Fruit fly (Drosophila melanogaster): ENCODE measurements around the gene HLH4C.

DNA sequence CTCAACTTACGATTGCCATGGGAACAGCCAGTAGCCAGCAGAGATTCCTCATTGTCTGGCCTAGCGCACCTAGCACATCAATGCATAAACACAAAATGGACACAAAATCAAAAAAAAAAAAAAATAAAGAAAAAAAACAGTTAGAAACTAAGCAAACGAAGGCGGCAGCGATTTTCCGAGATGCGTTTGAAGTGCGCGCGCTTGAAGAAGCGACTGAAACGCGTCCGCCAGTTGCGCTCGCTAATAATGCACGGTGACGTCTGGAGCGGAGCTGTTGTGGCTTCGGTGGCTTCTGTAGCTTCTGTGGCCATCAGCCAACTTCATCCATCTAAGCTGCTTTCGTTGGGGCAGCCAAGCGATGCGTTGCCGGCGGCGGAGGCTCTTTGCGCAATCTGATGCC lies 7.2 kb upstream of the HLH4C start, which contains the start of gene CG15473:
- TF ChIP-seq lola (GFP tag; optimal IDR thresholded peaks at IDR 0.05) (no peak), h (GFP tag; optimal IDR thresholded peaks at IDR 0.05) (no peak), Dfd (GFP tag; optimal IDR thresholded peaks at IDR 0.05) (no peak), Dif (GFP tag; optimal IDR thresholded peaks at IDR 0.05; ENCODE audit: partially characterized antibody) (no peak), foxo (GFP tag; optimal IDR thresholded peaks at IDR 0.05) (no peak), HLH106 (tag; optimal IDR thresholded peaks at IDR 0.05) (no peak), Myc (optimal IDR thresholded peaks at IDR 0.05) (no peak), Mio (GFP tag; optimal IDR thresholded peaks at IDR 0.05) (no peak), usp (GFP tag; optimal IDR thresholded peaks at IDR 0.05) (no peak), Sp1 (GFP tag; optimal IDR thresholded peaks at IDR 0.05) (no peak)
